Worm (Caenorhabditis elegans): Measurements from ENCODE around the gene C07G2.5.

- TF ChIP-seq lin-11 (tag; optimal IDR thresholded peaks at IDR 0.05) (no peak), blmp-1 (tag; optimal IDR thresholded peaks at IDR 0.05; ENCODE audit: insufficient read depth) (no peak)
These were observed 5.6 kb downstream of the C07G2.5 start for ce11 chrIII:4493008-4493777.
